Fruit fly (Drosophila melanogaster) whole organism, embryonic: Measurements from ENCODE around the gene gammaTub37C.

Experiments used
- Adf1 ChIP-seq: fragments of 200-800 bp; sonication (Bioruptor generic); IDR thresholded peaks from 2 replicates; pipeline ENCODE4 v1.3.6; 2022; ENCODE audit warnings: missing biosample characterization, missing genetic modification characterization
- Atf-2 ChIP-seq: fragments of 200-800 bp; sonication (Bioruptor generic); optimal IDR thresholded peaks from 2 replicates; lab custom pipeline; 2016; ENCODE audit warnings: missing biosample characterization, missing genetic modification characterization
- BEAF-32 ChIP-seq: fragments of 200-800 bp; sonication (Bioruptor generic); optimal IDR thresholded peaks from 3 replicates; lab custom pipeline; 2017; ENCODE audit warnings: missing biosample characterization, missing genetic modification characterization, mild to moderate bottlenecking, moderate library complexity, missing genetic modification reagents
- BtbVII ChIP-seq: fragments of 200-800 bp; sonication (Bioruptor generic); optimal IDR thresholded peaks from 3 replicates; lab custom pipeline; 2017; ENCODE audit warnings: missing biosample characterization, mild to moderate bottlenecking, missing genetic modification characterization
- CG13624 ChIP-seq: fragments of 200-800 bp; sonication (Bioruptor generic); optimal IDR thresholded peaks from 2 replicates; lab custom pipeline; 2016; ENCODE audit warnings: missing biosample characterization, missing genetic modification characterization
- CG14710 ChIP-seq: fragments of 200-800 bp; sonication (Bioruptor generic); optimal IDR thresholded peaks from 3 replicates; lab custom pipeline; 2019; ENCODE audit warnings: missing biosample characterization, mild to moderate bottlenecking, missing genetic modification characterization, moderate library complexity
- CG15696 ChIP-seq: fragments of 200-800 bp; sonication (Bioruptor generic); optimal IDR thresholded peaks from 2 replicates; lab custom pipeline; 2019; ENCODE audit warnings: missing biosample characterization, mild to moderate bottlenecking, missing genetic modification characterization, moderate library complexity
- CG17361 ChIP-seq: fragments of 200-800 bp; sonication (Bioruptor generic); IDR thresholded peaks from 3 replicates; pipeline ENCODE4 v1.3.6; 2022; ENCODE audit warnings: missing biosample characterization, missing genetic modification characterization
- CG2116 ChIP-seq: fragments of 200-800 bp; sonication (Bioruptor generic); optimal IDR thresholded peaks from 3 replicates; lab custom pipeline; 2018; ENCODE audit warnings: missing biosample characterization, mild to moderate bottlenecking, missing genetic modification characterization
- CG2129 ChIP-seq: fragments of 200-800 bp; sonication (Bioruptor generic); IDR thresholded peaks from 2 replicates; pipeline ENCODE4 v1.3.6; 2022; ENCODE audit warnings: missing biosample characterization, missing genetic modification characterization; ENCODE audit not compliant: partially characterized antibody
- CG2202 ChIP-seq: fragments of 200-800 bp; sonication (Bioruptor generic); optimal IDR thresholded peaks from 2 replicates; lab custom pipeline; 2018; ENCODE audit warnings: missing biosample characterization, mild to moderate bottlenecking, missing genetic modification characterization
- CG2712 ChIP-seq: fragments of 200-800 bp; optimal IDR thresholded peaks from 3 replicates; lab custom pipeline; 2019; ENCODE audit warnings: missing biosample characterization, mild to moderate bottlenecking, missing genetic modification characterization, moderate library complexity
- CG32532 ChIP-seq: fragments of 200-800 bp; sonication (Bioruptor generic); IDR thresholded peaks from 2 replicates; pipeline ENCODE4 v1.3.6; 2022; ENCODE audit warnings: missing biosample characterization, missing genetic modification characterization
- CG3281 ChIP-seq: fragments of 200-800 bp; sonication (Bioruptor generic); optimal IDR thresholded peaks from 3 replicates; lab custom pipeline; 2017; ENCODE audit warnings: missing biosample characterization, mild to moderate bottlenecking, missing genetic modification characterization
- CG3726 ChIP-seq: fragments of 200-800 bp; sonication (Bioruptor generic); IDR thresholded peaks from 3 replicates; pipeline ENCODE4, ENCODE4 v1.3.6; 2022; ENCODE audit warnings: missing biosample characterization, missing genetic modification characterization
- CG3838 ChIP-seq: fragments of 200-800 bp; sonication (Bioruptor generic); optimal IDR thresholded peaks from 3 replicates; lab custom pipeline; 2016; ENCODE audit warnings: missing biosample characterization, missing genetic modification characterization
- CG4404 ChIP-seq: fragments of 200-800 bp; sonication (Bioruptor generic); IDR thresholded peaks from 2 replicates; pipeline ENCODE4 v1.3.6; 2022; ENCODE audit warnings: missing biosample characterization, missing genetic modification characterization
- CG4617 ChIP-seq: fragments of 200-800 bp; sonication (Bioruptor generic); optimal IDR thresholded peaks from 3 replicates; lab custom pipeline; 2016; ENCODE audit warnings: missing biosample characterization, missing genetic modification characterization, borderline replicate concordance
- CG7786 ChIP-seq: fragments of 200-800 bp; sonication (Bioruptor generic); optimal IDR thresholded peaks from 2 replicates; lab custom pipeline; 2016; ENCODE audit warnings: missing biosample characterization, missing genetic modification characterization
- CG7839 ChIP-seq: fragments of 200-800 bp; sonication (Bioruptor generic); optimal IDR thresholded peaks from 3 replicates; lab custom pipeline; 2018; ENCODE audit warnings: missing biosample characterization, mild to moderate bottlenecking, missing genetic modification characterization, moderate library complexity
- CG8924 ChIP-seq: fragments of 200-800 bp; optimal IDR thresholded peaks from 3 replicates; lab custom pipeline; 2019; ENCODE audit warnings: missing biosample characterization, mild to moderate bottlenecking, missing genetic modification characterization, moderate library complexity
- Camta ChIP-seq: fragments of 200-800 bp; sonication (Bioruptor generic); optimal IDR thresholded peaks from 2 replicates; lab custom pipeline; 2016; ENCODE audit warnings: missing biosample characterization, missing genetic modification characterization
- CoRest ChIP-seq: fragments of 200-800 bp; sonication (Bioruptor generic); optimal IDR thresholded peaks from 3 replicates; lab custom pipeline; 2018; ENCODE audit warnings: missing biosample characterization, mild to moderate bottlenecking, missing genetic modification characterization, moderate library complexity
- Dek ChIP-seq: fragments of 200-800 bp; sonication (Bioruptor generic); optimal IDR thresholded peaks from 3 replicates; lab custom pipeline; 2019; ENCODE audit warnings: missing biosample characterization, mild to moderate bottlenecking, missing genetic modification characterization, moderate library complexity
- Elba2 ChIP-seq: fragments of 200-800 bp; sonication (Bioruptor generic); optimal IDR thresholded peaks from 3 replicates; lab custom pipeline; 2016; ENCODE audit warnings: missing biosample characterization, missing genetic modification characterization
- HLH54F ChIP-seq: fragments of 200-800 bp; sonication (Bioruptor generic); optimal IDR thresholded peaks from 3 replicates; lab custom pipeline; 2016; ENCODE audit warnings: missing biosample characterization, missing genetic modification characterization
- Hr3 ChIP-seq: fragments of 200-800 bp; sonication (Bioruptor generic); optimal IDR thresholded peaks from 3 replicates; lab custom pipeline; 2016; ENCODE audit warnings: missing biosample characterization, missing genetic modification characterization
- Hr51 ChIP-seq, 2 experiments: fragments of 200-800 bp; sonication (Bioruptor generic); optimal IDR thresholded peaks; 2 replicates in 1 of 2; 3 replicates in 1 of 2; lab custom pipeline; 2016 to 2018; ENCODE audit warnings: missing biosample characterization in 2 of 2, missing genetic modification characterization in 2 of 2, mild to moderate bottlenecking in 1 of 2, moderate library complexity in 1 of 2
- Lhr ChIP-seq: fragments of 200-800 bp; sonication (Bioruptor generic); optimal IDR thresholded peaks from 3 replicates; lab custom pipeline; 2017; ENCODE audit warnings: mild to moderate bottlenecking, missing biosample characterization, missing genetic modification reagents, missing genetic modification characterization
- MBD-R2 ChIP-seq: fragments of 200-800 bp; sonication (Bioruptor generic); IDR thresholded peaks from 2 replicates; pipeline ENCODE4 v1.3.6; 2022; ENCODE audit warnings: missing biosample characterization, missing genetic modification characterization
- amos ChIP-seq: fragments of 200-800 bp; sonication (Bioruptor generic); IDR thresholded peaks from 2 replicates; pipeline ENCODE4 v1.3.6; 2022; ENCODE audit warnings: missing biosample characterization, missing genetic modification characterization; ENCODE audit not compliant: partially characterized antibody
- ash1 ChIP-seq: fragments of 200-800 bp; sonication (Bioruptor generic); optimal IDR thresholded peaks from 2 replicates; lab custom pipeline; 2018; ENCODE audit warnings: missing biosample characterization, mild to moderate bottlenecking, missing genetic modification characterization
- ato ChIP-seq: fragments of 200-800 bp; sonication (Bioruptor generic); IDR thresholded peaks from 2 replicates; pipeline ENCODE4 v1.3.6; 2022; ENCODE audit warnings: missing biosample characterization, missing genetic modification characterization; ENCODE audit not compliant: partially characterized antibody
- bigmax ChIP-seq: fragments of 200-800 bp; sonication (Bioruptor generic); optimal IDR thresholded peaks from 2 replicates; lab custom pipeline; 2018; ENCODE audit warnings: missing biosample characterization, mild to moderate bottlenecking, missing genetic modification characterization
- caup ChIP-seq: fragments of 200-800 bp; sonication (Bioruptor generic); optimal IDR thresholded peaks from 3 replicates; lab custom pipeline; 2017; ENCODE audit warnings: missing biosample characterization, mild to moderate bottlenecking, missing genetic modification characterization, moderate library complexity; ENCODE audit not compliant: severe bottlenecking
- chm ChIP-seq: fragments of 200-800 bp; sonication (Bioruptor generic); IDR thresholded peaks from 2 replicates; pipeline ENCODE4 v1.3.6; 2022; ENCODE audit warnings: missing biosample characterization, missing genetic modification characterization
- ci ChIP-seq: fragments of 200-800 bp; sonication (Bioruptor generic); IDR thresholded peaks from 3 replicates; pipeline ENCODE4 v1.3.6; 2022; ENCODE audit warnings: missing biosample characterization, missing genetic modification characterization
- dan ChIP-seq: fragments of 200-800 bp; sonication (Bioruptor generic); IDR thresholded peaks from 2 replicates; pipeline ENCODE4 v1.3.6; 2022; ENCODE audit warnings: missing biosample characterization, missing genetic modification characterization
- ems ChIP-seq: fragments of 200-800 bp; sonication (Bioruptor generic); optimal IDR thresholded peaks from 3 replicates; lab custom pipeline; 2016; ENCODE audit warnings: missing biosample characterization, missing genetic modification characterization
- ftz-f1 ChIP-seq: fragments of 200-800 bp; sonication (Bioruptor generic); optimal IDR thresholded peaks from 2 replicates; lab custom pipeline; 2016; ENCODE audit warnings: missing biosample characterization, missing genetic modification characterization
- lab ChIP-seq: fragments of 200-800 bp; sonication (Bioruptor generic); optimal IDR thresholded peaks from 3 replicates; lab custom pipeline; 2017; ENCODE audit warnings: missing biosample characterization, missing genetic modification characterization, mild to moderate bottlenecking, moderate library complexity, missing genetic modification reagents
- pb ChIP-seq: fragments of 200-800 bp; sonication (Bioruptor generic); optimal IDR thresholded peaks from 3 replicates; lab custom pipeline; 2016; ENCODE audit warnings: missing biosample characterization, missing genetic modification characterization
- pho ChIP-seq: fragments of 200-800 bp; sonication (Bioruptor generic); optimal IDR thresholded peaks from 2 replicates; lab custom pipeline; 2016; ENCODE audit warnings: missing biosample characterization, missing genetic modification characterization
- sens ChIP-seq: fragments of 200-800 bp; sonication (Bioruptor generic); peaks from one replicate; lab custom pipeline; 2016; ENCODE audit warnings: missing biosample characterization, missing genetic modification characterization
- sisA ChIP-seq: fragments of 200-800 bp; sonication (Bioruptor generic); IDR thresholded peaks from 2 replicates; pipeline ENCODE4 v1.3.6; 2022; ENCODE audit warnings: missing biosample characterization, missing genetic modification characterization
- slbo ChIP-seq: fragments of 200-800 bp; sonication (Bioruptor generic); IDR thresholded peaks from 2 replicates; pipeline ENCODE4 v1.3.6; 2022; ENCODE audit warnings: missing biosample characterization, missing genetic modification characterization
- slp2 ChIP-seq: fragments of 200-800 bp; sonication (Bioruptor generic); optimal IDR thresholded peaks from 2 replicates; lab custom pipeline; 2016; ENCODE audit warnings: missing biosample characterization, missing genetic modification characterization
- tna ChIP-seq: fragments of 200-800 bp; sonication (Bioruptor generic); IDR thresholded peaks from 2 replicates; pipeline ENCODE4 v1.3.6; 2022; ENCODE audit warnings: missing biosample characterization, missing genetic modification characterization; ENCODE audit not compliant: partially characterized antibody
- vfl ChIP-seq: fragments of 200-800 bp; sonication (Bioruptor generic); optimal IDR thresholded peaks from 2 replicates; lab custom pipeline; 2016; ENCODE audit warnings: missing biosample characterization, missing genetic modification characterization
- wor ChIP-seq: fragments of 200-800 bp; sonication (Bioruptor generic); IDR thresholded peaks from 2 replicates; pipeline ENCODE4 v1.3.6; 2022; ENCODE audit warnings: missing biosample characterization, missing genetic modification characterization

Gene gammaTub37C

DNA sequence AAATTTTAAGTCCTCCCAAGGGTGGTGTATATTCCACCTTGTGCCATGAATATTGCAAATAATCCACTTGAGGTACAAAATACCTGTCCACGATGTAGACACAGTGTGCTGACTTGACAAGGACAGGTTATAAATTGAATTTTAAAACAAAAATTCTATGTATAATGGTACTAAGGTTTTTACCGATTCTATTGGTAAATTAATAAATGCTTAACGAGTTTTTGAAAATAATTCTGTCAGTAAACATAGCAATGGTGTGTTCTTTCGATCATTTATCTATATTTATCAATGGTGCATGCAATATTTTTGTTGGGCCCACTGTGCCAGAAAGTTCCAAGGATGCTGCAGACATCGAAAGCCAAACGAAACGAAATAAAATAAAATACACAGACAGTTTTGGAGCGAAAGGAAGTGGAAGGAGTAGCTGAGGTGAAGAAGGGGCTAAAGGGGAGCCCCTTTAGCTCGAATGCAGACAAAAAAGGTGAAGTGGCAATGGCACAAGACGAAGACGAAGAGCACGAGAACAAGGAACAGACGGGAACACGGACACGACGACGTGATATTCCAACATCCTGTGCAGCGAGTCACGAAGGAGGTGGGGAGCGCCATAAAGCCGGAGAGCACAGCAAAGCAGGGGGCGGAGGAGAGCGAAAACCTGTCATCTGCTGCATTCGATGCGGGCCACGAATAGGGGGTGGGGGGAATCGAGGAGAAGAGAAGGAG is 49.4 kb downstream of the gammaTub37C start (continued):
- no peak for TF ChIP-seq CG14710 (tag; lab: Kevin White, UChicago)
- no peak for TF ChIP-seq MBD-R2 (GFP tag; lab: Robert Waterston, UW)
- no peak for TF ChIP-seq dan
- no peak for TF ChIP-seq ato
- no peak for TF ChIP-seq Atf-2 (GFP tag; lab: Kevin White, UChicago)
- TF ChIP-seq CG7786 (GFP tag; lab: Kevin White, UChicago) = no peak
- TF ChIP-seq Lhr = no peak
- TF ChIP-seq bigmax (GFP tag; lab: Kevin White, UChicago) = no peak
- TF ChIP-seq caup (GFP tag; lab: Kevin White, UChicago) = no peak
- TF ChIP-seq Adf1 = no peak
- peak; percentile 50 for TF ChIP-seq CG2712 (tag; lab: Kevin White, UChicago)
- no peak for TF ChIP-seq pb (GFP tag; lab: Kevin White, UChicago)
- TF ChIP-seq HLH54F (GFP tag; lab: Kevin White, UChicago) = no peak
- no peak for TF ChIP-seq CoRest (tag; lab: Kevin White, UChicago)
- TF ChIP-seq CG13624 (GFP tag; lab: Kevin White, UChicago) = no peak
- peak; percentile 42 for TF ChIP-seq CG7839
- no peak for TF ChIP-seq BEAF-32
- TF ChIP-seq ftz-f1 (GFP tag; lab: Kevin White, UChicago) = no peak
- peak; percentile 24 for TF ChIP-seq lab (GFP tag; lab: Kevin White, UChicago)
- no peak for TF ChIP-seq CG32532
- TF ChIP-seq Elba2 (GFP tag; lab: Kevin White, UChicago) = no peak
- no peak for TF ChIP-seq CG2129 (GFP tag; lab: Robert Waterston, UW)
- no peak for TF ChIP-seq amos (GFP tag; lab: Robert Waterston, UW)
- TF ChIP-seq ash1 = no peak
- TF ChIP-seq tna (GFP tag; lab: Robert Waterston, UW) = no peak
- TF ChIP-seq Dek (tag; lab: Kevin White, UChicago) = no peak
- no peak for TF ChIP-seq CG4404
- TF ChIP-seq sens (GFP tag; lab: Kevin White, UChicago) = peak; percentile 41
- TF ChIP-seq Hr3 = no peak
- no peak for TF ChIP-seq CG3838 (GFP tag; lab: Kevin White, UChicago)
- TF ChIP-seq slp2 = peak; percentile 7
- TF ChIP-seq CG3726 (GFP tag; lab: Robert Waterston, UW) = no peak
- no peak for TF ChIP-seq CG15696 (tag; lab: Kevin White, UChicago)
- no peak for TF ChIP-seq Camta (GFP tag; lab: Kevin White, UChicago)
- TF ChIP-seq chm = no peak
- TF ChIP-seq CG2116 (GFP tag; lab: Kevin White, UChicago) = no peak
- 0 out of 2 replicates have a peak, but pooled peaks have one; percentile 23 for TF ChIP-seq slbo (GFP tag; lab: Robert Waterston, UW)
- TF ChIP-seq BtbVII (GFP tag; lab: Kevin White, UChicago) = no peak
- no peak for TF ChIP-seq CG17361 (GFP tag; lab: Robert Waterston, UW)
- no peak for TF ChIP-seq vfl
- no peak for TF ChIP-seq CG2202 (tag; lab: Kevin White, UChicago)
- TF ChIP-seq sisA (GFP tag; lab: Robert Waterston, UW) = no peak
- no peak for TF ChIP-seq ci (GFP tag; lab: Robert Waterston, UW)
- TF ChIP-seq Hr51 (GFP tag; optimal IDR thresholded peaks at IDR 0.05; lab: Kevin White, UChicago) = peak in 1 of 2 experiments; percentile 37
- TF ChIP-seq wor (GFP tag; lab: Robert Waterston, UW) = no peak
- no peak for TF ChIP-seq pho (GFP tag; lab: Kevin White, UChicago)
- TF ChIP-seq ems = no peak
- no peak for TF ChIP-seq CG4617
- no peak for TF ChIP-seq CG8924 (tag; lab: Kevin White, UChicago)
- no peak for TF ChIP-seq CG3281
